Fruit fly (Drosophila melanogaster): ENCODE measurements around the gene CG42818.

The CG42818 gene

dm6 chr2L:16279774-16280252 is 38.1 kb downstream of the CG42818 start (continued):
- TF ChIP-seq dimm (GFP tag; IDR thresholded peaks at IDR 0.05) (peak; percentile 50; the same call in 1 of the 2 replicates), pnt (GFP tag; optimal IDR thresholded peaks at IDR 0.05) (peak; percentile 90), CG10274 (GFP tag; optimal IDR thresholded peaks at IDR 0.05) (peak; percentile 99), MESR4 (GFP tag; optimal IDR thresholded peaks at IDR 0.05) (peak; percentile 24), bab2 (GFP tag; optimal IDR thresholded peaks at IDR 0.05) (peak; percentile 82), Hr3 (GFP tag; optimal IDR thresholded peaks at IDR 0.05) (peak; percentile 94), CrebB (tag; optimal IDR thresholded peaks at IDR 0.05) (peak; percentile 75), Drgx (GFP tag; IDR thresholded peaks at IDR 0.05) (peak; percentile 90), CG10321 (GFP tag; IDR thresholded peaks at IDR 0.05) (peak; percentile 65), CG11504 (tag; optimal IDR thresholded peaks at IDR 0.05) (peak; percentile 96), CG10147 (GFP tag; optimal IDR thresholded peaks at IDR 0.05) (peak; percentile 86), sc (optimal IDR thresholded peaks at IDR 0.05) (no peak), sc (GFP tag; optimal IDR thresholded peaks at IDR 0.05) (peak; percentile 91), Fer1 (GFP tag; optimal IDR thresholded peaks at IDR 0.05) (peak; percentile 85), CG4328 (GFP tag; optimal IDR thresholded peaks at IDR 0.05) (peak; percentile 77), mld (GFP tag; IDR thresholded peaks at IDR 0.05; ENCODE audit: partially characterized antibody) (no peak), CG17361 (GFP tag; IDR thresholded peaks at IDR 0.05) (peak; percentile 98), CG11696 (GFP tag; IDR thresholded peaks at IDR 0.05) (no peak), kah (GFP tag; optimal IDR thresholded peaks at IDR 0.05) (peak; percentile 84), CG7556 (GFP tag; optimal IDR thresholded peaks at IDR 0.05) (peak; percentile 96), CG18011 (GFP tag; optimal IDR thresholded peaks at IDR 0.05) (peak; percentile 71), CkIIα-i1 (GFP tag; IDR thresholded peaks at IDR 0.05) (no peak), Bgb (GFP tag; IDR thresholded peaks at IDR 0.05; ENCODE audit: partially characterized antibody) (no peak), toy (GFP tag; IDR thresholded peaks at IDR 0.05) (no peak), slbo (GFP tag; IDR thresholded peaks at IDR 0.05) (peak; percentile 58; the same call in 1 of the 2 replicates), BtbVII (GFP tag; optimal IDR thresholded peaks at IDR 0.05) (peak; percentile 84), CG10431 (GFP tag; optimal IDR thresholded peaks at IDR 0.05) (peak; percentile 76), CG2202 (tag; optimal IDR thresholded peaks at IDR 0.05) (peak; percentile 82), CG10462 (GFP tag; optimal IDR thresholded peaks at IDR 0.05) (peak; percentile 89), Deaf1 (tag; optimal IDR thresholded peaks at IDR 0.05) (peak; percentile 65), CHES-1-like (GFP tag; optimal IDR thresholded peaks at IDR 0.05) (peak; percentile 77), NfI (GFP tag; optimal IDR thresholded peaks at IDR 0.05) (peak; percentile 90), CG4617 (GFP tag; optimal IDR thresholded peaks at IDR 0.05; ENCODE audit: borderline replicate concordance) (peak; percentile 86), crol (GFP tag; IDR thresholded peaks at IDR 0.05) (0 out of 2 replicates have a peak, but pooled peaks have one; percentile 8), Fer3 (tag; optimal IDR thresholded peaks at IDR 0.05) (peak; percentile 72), jing (GFP tag; optimal IDR thresholded peaks at IDR 0.05) (peak; percentile 90), CG17612 (GFP tag; IDR thresholded peaks at IDR 0.05) (no peak), CG11695 (GFP tag; IDR thresholded peaks at IDR 0.05) (peak; percentile 72; the same call in 2 of the 3 replicates), salm (tag; optimal IDR thresholded peaks at IDR 0.05) (peak; percentile 92), H15 (GFP tag; IDR thresholded peaks at IDR 0.05) (peak; percentile 74; the same call in 2 of the 3 replicates), klu (GFP tag; IDR thresholded peaks at IDR 0.05) (no peak; the same call in 1 of the 2 replicates), crp (GFP tag; optimal IDR thresholded peaks at IDR 0.05) (peak; percentile 49 to 81), sisA (GFP tag; IDR thresholded peaks at IDR 0.05) (peak; percentile 80), D19B (GFP tag; optimal IDR thresholded peaks at IDR 0.05) (peak; percentile 72), z (GFP tag; IDR thresholded peaks at IDR 0.05) (no peak), her (GFP tag; optimal IDR thresholded peaks at IDR 0.05) (peak; percentile 58), NFAT (GFP tag; IDR thresholded peaks at IDR 0.05) (no peak), ash1 (GFP tag; optimal IDR thresholded peaks at IDR 0.05) (no peak), Mad (GFP tag; optimal IDR thresholded peaks at IDR 0.05) (peak; percentile 84), CG43689 (GFP tag; IDR thresholded peaks at IDR 0.05) (0 out of 2 replicates have a peak, but pooled peaks have one; percentile 10), az2 (GFP tag; optimal IDR thresholded peaks at IDR 0.05) (peak; percentile 95)
